Worm (Caenorhabditis elegans) whole organism, L2 larva: ENCODE data around the gene cdgs-1.

Experiments used
- ama-1 ChIP-seq: fragments of 150-350 bp; optimal IDR thresholded peaks from 2 replicates; lab custom pipeline; 2018; ENCODE audit warnings: inconsistent platforms
- elt-1 ChIP-seq: fragments of 150-350 bp; optimal IDR thresholded peaks from 2 replicates; lab custom pipeline; 2014; ENCODE audit warnings: missing biosample characterization, missing genetic modification characterization
- elt-3 ChIP-seq: sonication (generic microtip); optimal IDR thresholded peaks from 2 replicates; lab custom pipeline; 2017; ENCODE audit warnings: missing biosample characterization, missing genetic modification characterization
- lin-13 ChIP-seq: fragments of 150-350 bp; optimal IDR thresholded peaks from 2 replicates; lab custom pipeline; 2014; ENCODE audit warnings: missing biosample characterization, missing genetic modification reagents, missing genetic modification characterization
- nhr-11 ChIP-seq: fragments of 150-350 bp; optimal IDR thresholded peaks from 2 replicates; lab custom pipeline; 2014; ENCODE audit warnings: missing biosample characterization, missing genetic modification characterization
- nhr-129 ChIP-seq: fragments of 150-350 bp; optimal IDR thresholded peaks from 2 replicates; lab custom pipeline; 2014; ENCODE audit warnings: missing biosample characterization, missing genetic modification characterization
- nhr-77 ChIP-seq: fragments of 150-350 bp; optimal IDR thresholded peaks from 2 replicates; lab custom pipeline; 2014; ENCODE audit warnings: missing biosample characterization, missing genetic modification characterization
- skn-1 ChIP-seq: sonication (generic microtip); optimal IDR thresholded peaks from 2 replicates; lab custom pipeline; 2017; ENCODE audit warnings: missing biosample characterization, missing genetic modification characterization
- sma-9 ChIP-seq, 2 experiments: fragments of 150-350 bp in 1 of 2; sonication (generic microtip) in 1 of 2; optimal IDR thresholded peaks; 2 replicates each; lab custom pipeline; 2014 to 2016; ENCODE audit warnings: missing genetic modification characterization in 2 of 2, mild to moderate bottlenecking in 1 of 2, missing biosample characterization in 1 of 2, missing compliant biosample characterization in 1 of 2, missing genetic modification reagents in 1 of 2, moderate library complexity in 1 of 2
- snpc-4 ChIP-seq: fragments of 150-350 bp; optimal IDR thresholded peaks from 2 replicates; lab custom pipeline; 2014; ENCODE audit warnings: missing biosample characterization, missing genetic modification characterization
- unc-39 ChIP-seq: fragments of 150-350 bp; optimal IDR thresholded peaks from 2 replicates; lab custom pipeline; 2014; ENCODE audit warnings: missing biosample characterization, missing genetic modification characterization
- unc-55 ChIP-seq: fragments of 150-350 bp; sonication (generic microtip); optimal IDR thresholded peaks from 3 replicates; lab custom pipeline; 2014; ENCODE audit warnings: missing biosample characterization, missing genetic modification reagents, missing genetic modification characterization

DNA sequence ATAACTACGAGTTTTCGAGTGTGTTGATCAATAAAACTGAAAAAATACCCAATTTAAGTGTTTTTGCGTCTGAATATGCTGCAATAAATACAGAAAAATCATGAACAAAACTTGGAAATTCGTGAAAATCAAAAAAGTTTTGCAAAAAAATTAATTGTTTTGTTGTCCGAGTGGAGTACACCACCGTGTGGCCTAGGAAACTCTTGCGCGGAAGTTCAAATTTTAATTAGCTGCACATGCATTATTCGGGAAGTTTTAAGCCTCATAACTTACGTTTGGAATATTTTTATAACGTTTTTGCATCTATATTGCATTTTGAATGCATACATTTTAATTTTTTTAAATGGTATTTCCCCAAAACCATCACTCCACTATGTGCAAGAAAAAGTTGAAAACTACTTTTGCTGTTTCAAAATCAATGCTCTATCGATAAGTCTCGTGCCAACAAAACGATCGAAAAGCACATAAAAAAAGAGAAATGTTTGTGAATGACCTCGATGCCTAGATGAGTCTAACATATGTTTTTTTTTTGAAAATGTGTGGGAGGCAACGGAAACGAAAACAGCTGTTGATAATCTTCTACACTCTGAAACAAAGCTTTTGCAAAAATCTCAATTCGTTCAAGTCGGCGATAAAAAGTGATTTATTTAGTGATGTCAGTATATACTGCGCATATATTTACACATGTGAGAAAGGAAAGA is 1.0 kb upstream of the cdgs-1 start:
- no peak for TF ChIP-seq elt-3 (tag; lab: Kevin White, UChicago)
- no peak for TF ChIP-seq elt-1
- TF ChIP-seq ama-1 (lab: Kevin White, UChicago), result no peak
- no peak for TF ChIP-seq skn-1 (tag; lab: Kevin White, UChicago)
- TF ChIP-seq nhr-77 (tag; lab: Kevin White, UChicago), result no peak
- TF ChIP-seq nhr-11 (tag; lab: Kevin White, UChicago), result no peak
- TF ChIP-seq nhr-129, result peak; percentile 43
- TF ChIP-seq unc-39, result no peak
- peak; percentile 41 for TF ChIP-seq unc-55
- TF ChIP-seq sma-9 (GFP tag; optimal IDR thresholded peaks at IDR 0.05; lab: Kevin White, UChicago), result peak; percentile 16
- TF ChIP-seq sma-9 (tag; optimal IDR thresholded peaks at IDR 0.05; lab: Kevin White, UChicago), result no peak
- no peak for TF ChIP-seq snpc-4 (tag; lab: Kevin White, UChicago)
- no peak for TF ChIP-seq lin-13 (GFP tag; lab: Kevin White, UChicago)
